Worm (Caenorhabditis elegans): Measurements from ENCODE around the gene ZK1248.4.

ZK1248.4 gene

ce11 chrII:5772547-5773142 lies 45.8 kb upstream of the ZK1248.4 start (continued):
- peak; percentile 72 for TF ChIP-seq lin-38 (GFP tag; IDR thresholded peaks at IDR 0.05)
- no peak for TF ChIP-seq jun-1 (tag; optimal IDR thresholded peaks at IDR 0.05)
- TF ChIP-seq dpl-1 (GFP tag; optimal IDR thresholded peaks at IDR 0.05) = no peak
- peak; percentile 59 for TF ChIP-seq hlh-30 (tag; optimal IDR thresholded peaks at IDR 0.05; ENCODE audit: insufficient read depth)
- TF ChIP-seq F49E8.2 (tag; optimal IDR thresholded peaks at IDR 0.05; ENCODE audit: borderline replicate concordance) = no peak
- TF ChIP-seq daf-8 (GFP tag; IDR thresholded peaks at IDR 0.05) = no peak
- no peak for TF ChIP-seq ceh-82 (tag; optimal IDR thresholded peaks at IDR 0.05)
- TF ChIP-seq mxl-2 (GFP tag; conservative IDR thresholded peaks at IDR 0.05) = no peak
- no peak for TF ChIP-seq daf-19 (GFP tag; conservative IDR thresholded peaks at IDR 0.05)
- peak; percentile 33; the same call in 1 of the 2 replicates for TF ChIP-seq set-16 (GFP tag; IDR thresholded peaks at IDR 0.05)
- TF ChIP-seq T20F7.1 (GFP tag; optimal IDR thresholded peaks at IDR 0.05) = no peak
- peak; percentile 83 for TF ChIP-seq hmg-1.1 (GFP tag; IDR thresholded peaks at IDR 0.05)
- TF ChIP-seq madf-9 (GFP tag; conservative IDR thresholded peaks at IDR 0.05) = peak; percentile 73
- peak in 1 of 2 experiments; percentile 33 for TF ChIP-seq daf-16 (GFP tag; optimal IDR thresholded peaks at IDR 0.05)
- TF ChIP-seq daf-16 (tag; optimal IDR thresholded peaks at IDR 0.05) = no peak
- peak; percentile 53 for TF ChIP-seq php-3 (GFP tag; IDR thresholded peaks at IDR 0.05)
- no peak for TF ChIP-seq skn-1 (tag; optimal IDR thresholded peaks at IDR 0.05)
- peak; percentile 49 for TF ChIP-seq unc-130 (GFP tag; optimal IDR thresholded peaks at IDR 0.05)
- 0 out of 2 replicates have a peak, but pooled peaks have one; percentile 75 for TF ChIP-seq F44E2.7 (GFP tag; IDR thresholded peaks at IDR 0.05)
- TF ChIP-seq ztf-11 (tag; optimal IDR thresholded peaks at IDR 0.05) = no peak
- no peak for TF ChIP-seq duxl-1 (tag; optimal IDR thresholded peaks at IDR 0.05; ENCODE audit: poor library complexity)
- peak; percentile 57; the same call in 1 of the 2 replicates for TF ChIP-seq T26A8.4 (GFP tag; IDR thresholded peaks at IDR 0.05)
- no peak for TF ChIP-seq lin-1 (GFP tag; IDR thresholded peaks at IDR 0.05)
- TF ChIP-seq ztf-7 (tag; optimal IDR thresholded peaks at IDR 0.05) = peak; percentile 34
- TF ChIP-seq aly-2 (tag; optimal IDR thresholded peaks at IDR 0.05) = no peak
- peak; percentile 10 for TF ChIP-seq aha-1 (tag)
- TF ChIP-seq snpc-1.2 (GFP tag; IDR thresholded peaks at IDR 0.05) = peak; percentile 65; the same call in 1 of the 2 replicates
- peak; percentile 87 for TF ChIP-seq lim-7 (GFP tag; IDR thresholded peaks at IDR 0.05)
- TF ChIP-seq nhr-11 (tag; optimal IDR thresholded peaks at IDR 0.05) = no peak
- TF ChIP-seq F37D6.2 (tag; optimal IDR thresholded peaks at IDR 0.05) = peak; percentile 2
- TF ChIP-seq nhr-76 (tag; optimal IDR thresholded peaks at IDR 0.05) = no peak
- no peak for TF ChIP-seq nhr-42 (GFP tag; IDR thresholded peaks at IDR 0.05)
- TF ChIP-seq mes-2 (tag; optimal IDR thresholded peaks at IDR 0.05; ENCODE audit: poor library complexity, severe bottlenecking) = peak; percentile 77
- peak; percentile 1 for TF ChIP-seq spr-3 (GFP tag; optimal IDR thresholded peaks at IDR 0.05)
- no peak for TF ChIP-seq tag-97 (GFP tag; IDR thresholded peaks at IDR 0.05)
- TF ChIP-seq nhr-237 (tag; optimal IDR thresholded peaks at IDR 0.05) = no peak
- TF ChIP-seq nhr-10 (tag; optimal IDR thresholded peaks at IDR 0.05) = no peak
- no peak for TF ChIP-seq ZK546.5 (tag; optimal IDR thresholded peaks at IDR 0.05)
- 0 out of 2 replicates have a peak, but pooled peaks have one; percentile 10 for TF ChIP-seq F26F4.8 (GFP tag; conservative IDR thresholded peaks at IDR 0.05)
- TF ChIP-seq ceh-62 (tag; optimal IDR thresholded peaks at IDR 0.05) = no peak
- peak; percentile 11 for TF ChIP-seq hlh-11 (tag; optimal IDR thresholded peaks at IDR 0.05)
- peak; percentile 70 for TF ChIP-seq ctbp-1 (GFP tag; IDR thresholded peaks at IDR 0.05)
- no peak for TF ChIP-seq nhr-25 (tag; optimal IDR thresholded peaks at IDR 0.05; ENCODE audit: borderline replicate concordance, insufficient read depth)
- peak; percentile 49 for TF ChIP-seq rbr-2 (tag; optimal IDR thresholded peaks at IDR 0.05)
- TF ChIP-seq ceh-32 (tag; optimal IDR thresholded peaks at IDR 0.05; ENCODE audit: poor library complexity) = no peak
- no peak for TF ChIP-seq unc-39 (tag; optimal IDR thresholded peaks at IDR 0.05)
- no peak for TF ChIP-seq Y75B8A.6 (GFP tag; IDR thresholded peaks at IDR 0.05)
- peak; percentile 62 for TF ChIP-seq mep-1 (tag; optimal IDR thresholded peaks at IDR 0.05)
- peak; percentile 23 for TF ChIP-seq spr-1 (tag; optimal IDR thresholded peaks at IDR 0.05)
- no peak for TF ChIP-seq egl-27 (tag; optimal IDR thresholded peaks at IDR 0.05)
- TF ChIP-seq ZK337.2 (GFP tag; IDR thresholded peaks at IDR 0.05) = 0 out of 2 replicates have a peak, but pooled peaks have one; percentile 56
